Worm (Caenorhabditis elegans) whole organism, L1 larva: ENCODE measurements around the gene gipc-2.

ENCODE experiments used
- blmp-1 ChIP-seq: fragments of 150-350 bp; optimal IDR thresholded peaks from 2 replicates; lab custom pipeline; 2014; ENCODE audit warnings: missing biosample characterization, missing genetic modification characterization
- ceh-63 ChIP-seq: fragments of 200-800 bp; sonication (Bioruptor generic); optimal IDR thresholded peaks from 2 replicates; lab custom pipeline; 2018; ENCODE audit warnings: mild to moderate bottlenecking, missing genetic modification characterization, missing compliant biosample characterization
- ceh-8 ChIP-seq: fragments of 200-800 bp; sonication (Bioruptor generic); optimal IDR thresholded peaks from 2 replicates; lab custom pipeline; 2018; ENCODE audit warnings: mild to moderate bottlenecking, missing genetic modification characterization, moderate library complexity, missing compliant biosample characterization
- ceh-82 ChIP-seq, 3 experiments: fragments of 150-350 bp in 1 of 3; sonication (generic microtip) in 2 of 3; optimal IDR thresholded peaks; 2 replicates each; lab custom pipeline; 2014 to 2017; ENCODE audit warnings: missing biosample characterization in 3 of 3, missing genetic modification characterization in 3 of 3
- ceh-88 ChIP-seq: fragments of 200-800 bp; sonication (Bioruptor generic); IDR thresholded peaks from 2 replicates; pipeline ENCODE4 v1.3.6; 2022; ENCODE audit warnings: missing genetic modification characterization, missing compliant biosample characterization
- ceh-90 ChIP-seq: sonication (generic microtip); optimal IDR thresholded peaks from 2 replicates; lab custom pipeline; 2016; ENCODE audit warnings: missing genetic modification characterization, missing compliant biosample characterization
- dpl-1 ChIP-seq, 3 experiments: fragments of 150-350 bp in 2 of 3; sonication (generic microtip) in 1 of 3; optimal IDR thresholded peaks; 2 replicates each; lab custom pipeline; 2014 to 2017; ENCODE audit warnings: missing biosample characterization in 3 of 3, missing genetic modification characterization in 3 of 3, missing genetic modification reagents in 3 of 3
- efl-1 ChIP-seq, 4 experiments: fragments of 150-350 bp; optimal IDR thresholded peaks in 3 of 4; peaks in 1 of 4; 1 replicate in 1 of 4; 2 replicates in 3 of 4; lab custom pipeline; 2014; ENCODE audit warnings: missing biosample characterization in 2 of 4, missing genetic modification characterization in 2 of 4, missing genetic modification reagents in 2 of 4
- elt-3 ChIP-seq, 6 experiments: fragments of 150-350 bp in 1 of 6; sonication (generic microtip); optimal IDR thresholded peaks; 2 replicates each; lab custom pipeline; 2017 to 2018; ENCODE audit warnings: missing biosample characterization in 6 of 6, missing genetic modification characterization in 6 of 6, inconsistent platforms in 1 of 6
- ets-5 ChIP-seq: fragments of 200-800 bp; sonication (Bioruptor generic); IDR thresholded peaks from 2 replicates; pipeline ENCODE4 v1.3.6; 2022; ENCODE audit warnings: missing genetic modification characterization, missing compliant biosample characterization
- fkh-10 ChIP-seq: sonication (generic microtip); optimal IDR thresholded peaks from 2 replicates; lab custom pipeline; 2017; ENCODE audit warnings: missing biosample characterization, missing genetic modification reagents, missing genetic modification characterization
- fkh-8 ChIP-seq: sonication (generic microtip); optimal IDR thresholded peaks from 2 replicates; lab custom pipeline; 2016; ENCODE audit warnings: mild to moderate bottlenecking, missing genetic modification characterization, missing compliant biosample characterization
- hlh-17 ChIP-seq: fragments of 200-800 bp; sonication (Bioruptor generic); optimal IDR thresholded peaks from 2 replicates; lab custom pipeline; 2018; ENCODE audit warnings: missing genetic modification characterization, mild to moderate bottlenecking, missing compliant biosample characterization, moderate library complexity, borderline replicate concordance
- hpl-2 ChIP-seq: fragments of 150-350 bp; optimal IDR thresholded peaks from 2 replicates; lab custom pipeline; 2014; ENCODE audit warnings: missing biosample characterization, missing genetic modification reagents, missing genetic modification characterization
- jun-1 ChIP-seq: fragments of 150-350 bp; optimal IDR thresholded peaks from 2 replicates; lab custom pipeline; 2014; ENCODE audit warnings: missing biosample characterization, missing genetic modification reagents, missing genetic modification characterization
- lin-14 ChIP-seq: fragments of 200-800 bp; sonication (Bioruptor generic); optimal IDR thresholded peaks from 2 replicates; lab custom pipeline; 2018; ENCODE audit warnings: mild to moderate bottlenecking, missing genetic modification characterization, moderate library complexity, missing compliant biosample characterization
- lin-35 ChIP-seq, 2 experiments: fragments of 150-350 bp; optimal IDR thresholded peaks; 2 replicates each; lab custom pipeline; 2014; ENCODE audit warnings: missing biosample characterization in 2 of 2, missing genetic modification characterization in 2 of 2, missing genetic modification reagents in 2 of 2
- lsy-2 ChIP-seq, 2 experiments: fragments of 150-350 bp; optimal IDR thresholded peaks; 2 replicates each; lab custom pipeline; 2014; ENCODE audit warnings: missing biosample characterization in 2 of 2, missing genetic modification characterization in 2 of 2
- mab-9 ChIP-seq: fragments of 200-800 bp; sonication (Bioruptor generic); IDR thresholded peaks from 2 replicates; pipeline ENCODE4 v1.3.6; 2022; ENCODE audit warnings: missing genetic modification reagents, missing genetic modification characterization, missing compliant biosample characterization
- mdl-1 ChIP-seq, 2 experiments: fragments of 150-350 bp; optimal IDR thresholded peaks; 2 replicates each; lab custom pipeline; 2014 to 2017; ENCODE audit warnings: missing biosample characterization in 2 of 2, missing genetic modification characterization in 2 of 2, inconsistent platforms in 1 of 2
- mep-1 ChIP-seq: fragments of 150-350 bp; optimal IDR thresholded peaks from 2 replicates; lab custom pipeline; 2014; ENCODE audit warnings: missing biosample characterization, missing genetic modification characterization
- nhr-19 ChIP-seq: fragments of 200-800 bp; sonication (Bioruptor generic); conservative IDR thresholded peaks from 2 replicates; pipeline ENCODE4 v1.3.6; 2022; ENCODE audit warnings: missing genetic modification characterization, missing compliant biosample characterization
- nhr-20 ChIP-seq: sonication (generic microtip); optimal IDR thresholded peaks from 2 replicates; lab custom pipeline; 2016; ENCODE audit warnings: mild to moderate bottlenecking, missing genetic modification characterization, missing compliant biosample characterization
- nhr-47 ChIP-seq: sonication (generic microtip); optimal IDR thresholded peaks from 2 replicates; lab custom pipeline; 2016; ENCODE audit warnings: mild to moderate bottlenecking, missing genetic modification characterization, moderate library complexity, missing compliant biosample characterization
- nhr-71 ChIP-seq: sonication (generic microtip); optimal IDR thresholded peaks from 2 replicates; lab custom pipeline; 2016; ENCODE audit warnings: mild to moderate bottlenecking, missing genetic modification characterization, moderate library complexity, missing compliant biosample characterization
- nhr-85 ChIP-seq: sonication (generic microtip); peaks from one replicate; lab custom pipeline; 2016; ENCODE audit warnings: missing genetic modification characterization, inconsistent platforms, missing compliant biosample characterization
- nhr-90 ChIP-seq: sonication (generic microtip); optimal IDR thresholded peaks from 2 replicates; lab custom pipeline; 2016; ENCODE audit warnings: mild to moderate bottlenecking, missing genetic modification characterization, missing compliant biosample characterization; ENCODE audit not compliant: poor library complexity
- pag-3 ChIP-seq: sonication (generic microtip); optimal IDR thresholded peaks from 2 replicates; lab custom pipeline; 2017; ENCODE audit warnings: missing genetic modification characterization, mild to moderate bottlenecking, missing compliant biosample characterization, antibody characterized with exemption, borderline replicate concordance; ENCODE audit not compliant: insufficient read depth
- pax-3 ChIP-seq: fragments of 200-800 bp; sonication (Bioruptor generic); optimal IDR thresholded peaks from 2 replicates; lab custom pipeline; 2018; ENCODE audit warnings: mild to moderate bottlenecking, missing genetic modification characterization, moderate library complexity, missing compliant biosample characterization
- pqm-1 ChIP-seq: sonication (generic microtip); optimal IDR thresholded peaks from 3 replicates; lab custom pipeline; 2017; ENCODE audit warnings: missing biosample characterization, missing genetic modification characterization
- rnt-1 ChIP-seq: sonication (generic microtip); optimal IDR thresholded peaks from 2 replicates; lab custom pipeline; 2016; ENCODE audit warnings: mild to moderate bottlenecking, missing genetic modification characterization, moderate library complexity, missing compliant biosample characterization
- skn-1 ChIP-seq: fragments of 150-350 bp; optimal IDR thresholded peaks from 2 replicates; lab custom pipeline; 2014; ENCODE audit warnings: missing biosample characterization, missing genetic modification characterization
- snpc-4 ChIP-seq: fragments of 150-350 bp; optimal IDR thresholded peaks from 2 replicates; lab custom pipeline; 2014; ENCODE audit warnings: missing biosample characterization, missing genetic modification characterization
- snu-23 ChIP-seq: sonication (generic microtip); optimal IDR thresholded peaks from 2 replicates; lab custom pipeline; 2016; ENCODE audit warnings: missing genetic modification characterization, missing compliant biosample characterization
- sup-37 ChIP-seq: fragments of 200-800 bp; sonication (Bioruptor generic); optimal IDR thresholded peaks from 2 replicates; lab custom pipeline; 2018; ENCODE audit warnings: mild to moderate bottlenecking, missing genetic modification characterization, missing compliant biosample characterization
- swsn-7 ChIP-seq: sonication (generic microtip); optimal IDR thresholded peaks from 2 replicates; lab custom pipeline; 2016; ENCODE audit warnings: missing genetic modification characterization, missing compliant biosample characterization
- tbx-2 ChIP-seq: sonication (generic microtip); optimal IDR thresholded peaks from 2 replicates; lab custom pipeline; 2016; ENCODE audit warnings: missing genetic modification characterization, missing compliant biosample characterization
- unc-62 ChIP-seq: fragments of 150-350 bp; optimal IDR thresholded peaks from 2 replicates; lab custom pipeline; 2014; ENCODE audit warnings: missing biosample characterization, missing genetic modification reagents, missing genetic modification characterization
- zag-1 ChIP-seq: fragments of 150-350 bp; optimal IDR thresholded peaks from 2 replicates; lab custom pipeline; 2014; ENCODE audit warnings: missing biosample characterization, missing genetic modification characterization
- zip-4 ChIP-seq: fragments of 200-800 bp; sonication (Bioruptor generic); optimal IDR thresholded peaks from 2 replicates; lab custom pipeline; 2018; ENCODE audit warnings: mild to moderate bottlenecking, missing genetic modification characterization, moderate library complexity, missing compliant biosample characterization
- ztf-4 ChIP-seq: fragments of 150-350 bp; optimal IDR thresholded peaks from 2 replicates; lab custom pipeline; 2014; ENCODE audit warnings: missing biosample characterization, missing genetic modification characterization

The gipc-2 gene

ce11 chrIV:10016977-10017376, 10.5 kb downstream of the gipc-2 start, which contains the start of gene ent-7:
Gene ent-7, plus strand, starts transcription at chrIV:10017277.
- no peak for TF ChIP-seq efl-1 (optimal IDR thresholded peaks at IDR 0.05; lab: Kevin White, UChicago)
- peak in 1 of 2 experiments; percentile 4 for TF ChIP-seq efl-1 (GFP tag; optimal IDR thresholded peaks at IDR 0.05 in 1 of 2; lab: Kevin White, UChicago)
- no peak for TF ChIP-seq rnt-1

- peak; percentile 90 for TF ChIP-seq blmp-1 (tag; lab: Kevin White, UChicago)
- TF ChIP-seq snu-23 (GFP tag; lab: Kevin White, UChicago): no peak
- TF ChIP-seq lsy-2 (tag; optimal IDR thresholded peaks at IDR 0.05; lab: Kevin White, UChicago): no peak
- TF ChIP-seq lin-14 (GFP tag; lab: Kevin White, UChicago): peak; percentile 39
Observed at ce11 chrIV:10009536-10009935, 17.9 kb downstream of the gipc-2 start, which contains the start of gene magu-4. Gene magu-4, plus strand, starts transcription at chrIV:10009753.

- TF ChIP-seq swsn-7 (tag; lab: Kevin White, UChicago): no peak
- TF ChIP-seq unc-62 (GFP tag; lab: Kevin White, UChicago): no peak
- TF ChIP-seq lsy-2 (tag; optimal IDR thresholded peaks at IDR 0.05; lab: Kevin White, UChicago): peak in 1 of 2 experiments; percentile 51
- no peak for TF ChIP-seq pax-3 (tag; lab: Kevin White, UChicago)
- no peak for TF ChIP-seq snpc-4
- no peak for TF ChIP-seq ets-5 (GFP tag; lab: Robert Waterston, UW)
- peak; percentile 5 for TF ChIP-seq nhr-71 (tag; lab: Kevin White, UChicago)
- TF ChIP-seq snu-23 (GFP tag; lab: Kevin White, UChicago): peak; percentile 33
- no peak for TF ChIP-seq tbx-2 (tag; lab: Kevin White, UChicago)
- TF ChIP-seq pqm-1 (tag; lab: Kevin White, UChicago): no peak
- no peak for TF ChIP-seq mep-1
- TF ChIP-seq nhr-47 (tag; lab: Kevin White, UChicago): no peak
- TF ChIP-seq hpl-2: no peak
- TF ChIP-seq dpl-1 (GFP tag; optimal IDR thresholded peaks at IDR 0.05; lab: Kevin White, UChicago): no peak
- peak; percentile 99 for TF ChIP-seq blmp-1 (tag; lab: Kevin White, UChicago)
- peak in 1 of 2 experiments; percentile 10 for TF ChIP-seq lin-35 (GFP tag; optimal IDR thresholded peaks at IDR 0.05; lab: Kevin White, UChicago)
- no peak for TF ChIP-seq hlh-17 (GFP tag; lab: Kevin White, UChicago)
- no peak for TF ChIP-seq ceh-90 (tag; lab: Kevin White, UChicago)
- no peak for TF ChIP-seq pag-3 (tag; lab: Kevin White, UChicago)
- no peak for TF ChIP-seq nhr-85 (tag; lab: Kevin White, UChicago)
- TF ChIP-seq skn-1 (tag; lab: Kevin White, UChicago): peak; percentile 23
- TF ChIP-seq mdl-1 (tag; optimal IDR thresholded peaks at IDR 0.05; lab: Kevin White, UChicago): peak in 1 of 2 experiments; percentile 34
- TF ChIP-seq ceh-88 (GFP tag; lab: Robert Waterston, UW): no peak
- TF ChIP-seq fkh-8 (tag; lab: Kevin White, UChicago): no peak
- no peak for TF ChIP-seq mab-9
- peak; percentile 5 for TF ChIP-seq nhr-20
- TF ChIP-seq nhr-19 (GFP tag; lab: Robert Waterston, UW): no peak
- TF ChIP-seq ceh-8 (GFP tag; lab: Kevin White, UChicago): no peak
- peak in 1 of 2 experiments; percentile 4 for TF ChIP-seq efl-1 (optimal IDR thresholded peaks at IDR 0.05; lab: Kevin White, UChicago)
- peak in 1 of 2 experiments; percentile 56 for TF ChIP-seq efl-1 (GFP tag; optimal IDR thresholded peaks at IDR 0.05 in 1 of 2; lab: Kevin White, UChicago)
- no peak for TF ChIP-seq fkh-10 (GFP tag; lab: Kevin White, UChicago)
- no peak for TF ChIP-seq ztf-4 (tag; lab: Kevin White, UChicago)
- TF ChIP-seq elt-3 (tag; optimal IDR thresholded peaks at IDR 0.05; lab: Kevin White, UChicago): peak in 2 of 6 experiments; percentile 32 to 67
- no peak for TF ChIP-seq zip-4 (GFP tag; lab: Kevin White, UChicago)
- no peak for TF ChIP-seq nhr-90 (tag; lab: Kevin White, UChicago)
- peak; percentile 78 for TF ChIP-seq lin-14 (GFP tag; lab: Kevin White, UChicago)
- no peak for TF ChIP-seq sup-37
- no peak for TF ChIP-seq ceh-82 (tag; optimal IDR thresholded peaks at IDR 0.05; lab: Kevin White, UChicago)
- TF ChIP-seq zag-1: no peak
- TF ChIP-seq ceh-63 (GFP tag; lab: Kevin White, UChicago): no peak
- TF ChIP-seq jun-1 (tag; lab: Kevin White, UChicago): no peak
Observed at ce11 chrIV:10007758-10008157, 19.7 kb downstream of the gipc-2 start.
